Fruit fly (Drosophila melanogaster): ENCODE measurements around the gene CG9970.

Gene CG9970

dm6 chr3L:2888150-2888549 is 28.3 kb downstream of the CG9970 start:
- no peak for TF ChIP-seq Sin3A (optimal IDR thresholded peaks at IDR 0.05)

dm6 chr3L:2887399-2887798 is 29.1 kb downstream of the CG9970 start:
- TF ChIP-seq ttk (optimal IDR thresholded peaks at IDR 0.05) (no peak), Sin3A (optimal IDR thresholded peaks at IDR 0.05) (no peak), insv (optimal IDR thresholded peaks at IDR 0.05) (no peak), psq (optimal IDR thresholded peaks at IDR 0.05) (no peak), Myc (optimal IDR thresholded peaks at IDR 0.05) (no peak), h (optimal IDR thresholded peaks at IDR 0.05) (no peak)

- TF ChIP-seq psq (optimal IDR thresholded peaks at IDR 0.05): no peak
- TF ChIP-seq insv (optimal IDR thresholded peaks at IDR 0.05): no peak
- TF ChIP-seq h (optimal IDR thresholded peaks at IDR 0.05): no peak
- TF ChIP-seq Sin3A (optimal IDR thresholded peaks at IDR 0.05): no peak
- TF ChIP-seq Myc (optimal IDR thresholded peaks at IDR 0.05): no peak
- TF ChIP-seq ttk (optimal IDR thresholded peaks at IDR 0.05): no peak
Measured at dm6 chr3L:2885568-2885967, 30.9 kb downstream of the CG9970 start.

- TF ChIP-seq psq (optimal IDR thresholded peaks at IDR 0.05): no peak
- no peak for TF ChIP-seq ttk (optimal IDR thresholded peaks at IDR 0.05)
- no peak for TF ChIP-seq Sin3A (optimal IDR thresholded peaks at IDR 0.05)
- TF ChIP-seq insv (optimal IDR thresholded peaks at IDR 0.05): no peak
- no peak for TF ChIP-seq h (optimal IDR thresholded peaks at IDR 0.05)
- no peak for TF ChIP-seq Myc (optimal IDR thresholded peaks at IDR 0.05)
Measured at dm6 chr3L:2884404-2884803, 32.0 kb downstream of the CG9970 start.

dm6 chr3L:2882328-2882727 is 34.1 kb downstream of the CG9970 start:
- TF ChIP-seq Sin3A (optimal IDR thresholded peaks at IDR 0.05) (no peak), h (optimal IDR thresholded peaks at IDR 0.05) (no peak), ttk (optimal IDR thresholded peaks at IDR 0.05) (no peak), insv (optimal IDR thresholded peaks at IDR 0.05) (no peak), psq (optimal IDR thresholded peaks at IDR 0.05) (no peak), Myc (optimal IDR thresholded peaks at IDR 0.05) (no peak)

dm6 chr3L:2881582-2881981 is 34.9 kb downstream of the CG9970 start:
- TF ChIP-seq Sin3A (optimal IDR thresholded peaks at IDR 0.05): no peak
- no peak for TF ChIP-seq insv (optimal IDR thresholded peaks at IDR 0.05)
- TF ChIP-seq psq (optimal IDR thresholded peaks at IDR 0.05): no peak
- no peak for TF ChIP-seq h (optimal IDR thresholded peaks at IDR 0.05)
- TF ChIP-seq ttk (optimal IDR thresholded peaks at IDR 0.05): no peak
- TF ChIP-seq Myc (optimal IDR thresholded peaks at IDR 0.05): no peak

dm6 chr3L:2879827-2880131 is 36.7 kb downstream of the CG9970 start:
- TF ChIP-seq h (optimal IDR thresholded peaks at IDR 0.05) (no peak), psq (optimal IDR thresholded peaks at IDR 0.05) (no peak), Sin3A (optimal IDR thresholded peaks at IDR 0.05) (no peak), Myc (optimal IDR thresholded peaks at IDR 0.05) (no peak), ttk (optimal IDR thresholded peaks at IDR 0.05) (no peak), insv (optimal IDR thresholded peaks at IDR 0.05) (no peak)

- TF ChIP-seq ttk (optimal IDR thresholded peaks at IDR 0.05) (no peak), Sin3A (optimal IDR thresholded peaks at IDR 0.05) (no peak), psq (optimal IDR thresholded peaks at IDR 0.05) (no peak), Myc (optimal IDR thresholded peaks at IDR 0.05) (no peak), h (optimal IDR thresholded peaks at IDR 0.05) (no peak), insv (optimal IDR thresholded peaks at IDR 0.05) (no peak)
Measured at dm6 chr3L:2879005-2879826, 37.2 kb downstream of the CG9970 start, which contains the start of gene Tet. TSS of gene Tet (minus strand) at chr3L:2879158.

dm6 chr3L:2874031-2874430 is 42.4 kb downstream of the CG9970 start:
- TF ChIP-seq h (optimal IDR thresholded peaks at IDR 0.05) (no peak), ttk (optimal IDR thresholded peaks at IDR 0.05) (no peak), psq (optimal IDR thresholded peaks at IDR 0.05) (no peak), Myc (optimal IDR thresholded peaks at IDR 0.05) (no peak)

- TF ChIP-seq h (optimal IDR thresholded peaks at IDR 0.05) (no peak), ttk (optimal IDR thresholded peaks at IDR 0.05) (no peak), Sin3A (optimal IDR thresholded peaks at IDR 0.05) (no peak), psq (optimal IDR thresholded peaks at IDR 0.05) (no peak), insv (optimal IDR thresholded peaks at IDR 0.05) (no peak), Myc (optimal IDR thresholded peaks at IDR 0.05) (no peak)
Measured at dm6 chr3L:2873059-2873458, 43.4 kb downstream of the CG9970 start.

- TF ChIP-seq Myc (optimal IDR thresholded peaks at IDR 0.05): no peak
- TF ChIP-seq insv (optimal IDR thresholded peaks at IDR 0.05): no peak
- TF ChIP-seq Sin3A (optimal IDR thresholded peaks at IDR 0.05): no peak
- TF ChIP-seq ttk (optimal IDR thresholded peaks at IDR 0.05): no peak
- TF ChIP-seq h (optimal IDR thresholded peaks at IDR 0.05): no peak
- no peak for TF ChIP-seq psq (optimal IDR thresholded peaks at IDR 0.05)
Measured at dm6 chr3L:2871155-2871554, 45.3 kb downstream of the CG9970 start.

dm6 chr3L:2868695-2869444 is 47.6 kb downstream of the CG9970 start:
- TF ChIP-seq insv (optimal IDR thresholded peaks at IDR 0.05) (no peak), h (optimal IDR thresholded peaks at IDR 0.05) (no peak), psq (optimal IDR thresholded peaks at IDR 0.05) (no peak), Sin3A (optimal IDR thresholded peaks at IDR 0.05) (no peak), Myc (optimal IDR thresholded peaks at IDR 0.05) (no peak), ttk (optimal IDR thresholded peaks at IDR 0.05) (no peak)
